Fruit fly (Drosophila melanogaster) Kc167 (cell line): Measurements from ENCODE around the gene CecC.

Experiments used
- Myc ChIP-seq: fragments of >200 bp; optimal IDR thresholded peaks from 2 replicates; lab custom pipeline; 2017; ENCODE audit warnings: missing external identifiers
- Sin3A ChIP-seq: fragments of >200 bp; optimal IDR thresholded peaks from 2 replicates; lab custom pipeline; 2018; ENCODE audit warnings: missing external identifiers
- h ChIP-seq: fragments of >200 bp; optimal IDR thresholded peaks from 3 replicates; lab custom pipeline; 2018; ENCODE audit warnings: missing external identifiers
- insv ChIP-seq: fragments of >200 bp; optimal IDR thresholded peaks from 3 replicates; lab custom pipeline; 2018; ENCODE audit warnings: missing external identifiers
- psq ChIP-seq: fragments of >200 bp; optimal IDR thresholded peaks from 2 replicates; lab custom pipeline; 2017; ENCODE audit warnings: missing external identifiers
- ttk ChIP-seq: sonication (Bioruptor generic); optimal IDR thresholded peaks from 2 replicates; lab custom pipeline; 2017; ENCODE audit warnings: missing external identifiers

The CecC gene

dm6 chr3R:30245739-30246589 lies 29.7 kb downstream of the CecC start:
- TF ChIP-seq h (lab: Kevin White, UChicago), result no peak
- TF ChIP-seq Myc (lab: Kevin White, UChicago), result no peak
- TF ChIP-seq psq, result no peak
- no peak for TF ChIP-seq Sin3A (lab: Kevin White, UChicago)
- TF ChIP-seq ttk (lab: Kevin White, UChicago), result no peak
- no peak for TF ChIP-seq insv (lab: Kevin White, UChicago)

- TF ChIP-seq Sin3A (lab: Kevin White, UChicago), result no peak
- no peak for TF ChIP-seq Myc (lab: Kevin White, UChicago)
- no peak for TF ChIP-seq insv (lab: Kevin White, UChicago)
- TF ChIP-seq ttk (lab: Kevin White, UChicago), result no peak
- TF ChIP-seq h (lab: Kevin White, UChicago), result no peak
- TF ChIP-seq psq, result no peak
Observed at dm6 chr3R:30246603-30247002, 30.3 kb downstream of the CecC start, which contains the start of gene CG9733. Gene CG9733 (minus strand): TSS chr3R:30246703.

dm6 chr3R:30247802-30248363 lies 31.6 kb downstream of the CecC start:
- TF ChIP-seq Myc (lab: Kevin White, UChicago), result no peak
- TF ChIP-seq ttk (lab: Kevin White, UChicago), result no peak
- no peak for TF ChIP-seq psq
- TF ChIP-seq h (lab: Kevin White, UChicago), result no peak
- TF ChIP-seq Sin3A (lab: Kevin White, UChicago), result no peak
- TF ChIP-seq insv (lab: Kevin White, UChicago), result no peak

- TF ChIP-seq Sin3A (lab: Kevin White, UChicago), result no peak
- TF ChIP-seq insv (lab: Kevin White, UChicago), result no peak
- TF ChIP-seq h (lab: Kevin White, UChicago), result no peak
- TF ChIP-seq psq, result no peak
- TF ChIP-seq Myc (lab: Kevin White, UChicago), result no peak
- TF ChIP-seq ttk (lab: Kevin White, UChicago), result no peak
Observed at dm6 chr3R:30248565-30248964, 32.3 kb downstream of the CecC start.

- TF ChIP-seq insv (lab: Kevin White, UChicago) (no peak), Myc (lab: Kevin White, UChicago) (no peak), Sin3A (lab: Kevin White, UChicago) (no peak), ttk (lab: Kevin White, UChicago) (no peak), h (lab: Kevin White, UChicago) (no peak)
Observed at dm6 chr3R:30249283-30249682, 33.0 kb downstream of the CecC start, which contains the start of gene CG34299. Gene CG34299 (plus strand): TSS chr3R:30249583.

- TF ChIP-seq ttk (lab: Kevin White, UChicago) (no peak), Sin3A (lab: Kevin White, UChicago) (no peak), h (lab: Kevin White, UChicago) (no peak), Myc (lab: Kevin White, UChicago) (no peak), psq (no peak), insv (lab: Kevin White, UChicago) (no peak)
Observed at dm6 chr3R:30250496-30250978, 34.3 kb downstream of the CecC start, which contains the start of gene CG9682. Gene CG9682 (plus strand): TSS chr3R:30250928.

- TF ChIP-seq insv (lab: Kevin White, UChicago) (no peak), h (lab: Kevin White, UChicago) (no peak), Sin3A (lab: Kevin White, UChicago) (no peak), psq (no peak), Myc (lab: Kevin White, UChicago) (no peak), ttk (lab: Kevin White, UChicago) (no peak)
Observed at dm6 chr3R:30252317-30252716, 36.0 kb downstream of the CecC start.

DNA sequence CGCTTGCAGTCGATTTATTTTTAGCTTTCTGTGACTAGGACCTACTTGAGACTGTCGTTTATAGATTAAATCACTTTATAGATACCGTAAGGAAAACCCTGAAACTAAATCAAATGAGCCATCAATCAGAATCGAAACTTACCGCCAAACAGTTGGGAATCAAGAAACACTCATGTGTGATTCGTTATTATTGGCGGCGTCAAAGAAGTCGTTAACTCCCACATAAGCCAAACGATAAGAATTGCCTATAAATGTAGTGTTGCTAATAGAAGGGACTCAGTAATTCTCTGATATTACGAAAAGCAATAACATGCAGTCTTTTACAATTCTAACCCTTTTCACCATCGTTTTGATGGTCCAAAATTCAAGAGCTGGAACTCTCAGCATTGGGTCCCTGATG lies 36.6 kb downstream of the CecC start, which contains the start of gene CG18404:
Gene CG18404, plus strand, starts transcription at position 301 of the 400 bp plus-strand sequence.
- TF ChIP-seq Sin3A (lab: Kevin White, UChicago) (no peak), Myc (lab: Kevin White, UChicago) (no peak), insv (lab: Kevin White, UChicago) (no peak), h (lab: Kevin White, UChicago) (no peak), ttk (lab: Kevin White, UChicago) (no peak), psq (no peak)

DNA sequence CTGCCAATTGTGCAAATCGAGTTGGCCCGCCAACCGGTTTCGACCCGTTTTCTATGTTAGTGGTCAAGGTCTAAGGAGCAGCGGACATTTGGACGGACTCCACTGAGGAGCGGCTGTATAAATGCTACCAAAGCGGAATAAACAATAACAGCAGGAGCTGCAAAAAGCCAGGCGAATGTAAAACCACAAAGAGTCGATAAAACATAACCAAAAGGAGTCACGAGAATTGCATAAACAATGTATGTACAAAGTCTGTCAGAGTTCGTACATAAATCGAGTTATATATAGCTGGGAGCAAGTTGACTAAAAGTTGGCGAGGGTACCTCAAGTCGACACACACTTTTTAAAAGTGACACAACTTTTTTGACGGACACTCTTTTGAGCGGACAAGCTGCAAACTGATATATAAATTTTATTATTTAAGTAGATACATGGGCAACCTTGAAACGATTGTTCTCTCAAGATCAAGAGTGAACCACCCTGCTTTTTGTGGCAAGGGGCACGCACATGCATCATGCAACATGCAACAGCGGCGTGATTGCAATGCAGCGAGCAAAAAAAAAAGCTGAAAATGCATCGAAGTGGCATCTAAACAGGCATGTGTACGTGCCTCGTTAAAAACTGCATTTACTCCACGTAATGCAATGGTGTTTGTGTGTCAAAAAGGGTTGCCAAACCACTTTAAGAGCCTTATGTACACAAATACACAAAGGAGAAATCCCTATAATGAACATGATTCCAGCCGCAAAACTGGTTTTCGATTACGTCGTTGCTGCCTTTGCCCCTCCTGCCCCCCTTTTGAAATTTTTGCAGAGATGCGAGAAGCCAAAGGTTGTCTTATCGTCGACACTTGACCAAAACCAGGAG lies 39.2 kb downstream of the CecC start:
- TF ChIP-seq Myc (lab: Kevin White, UChicago) (no peak), psq (no peak)

DNA sequence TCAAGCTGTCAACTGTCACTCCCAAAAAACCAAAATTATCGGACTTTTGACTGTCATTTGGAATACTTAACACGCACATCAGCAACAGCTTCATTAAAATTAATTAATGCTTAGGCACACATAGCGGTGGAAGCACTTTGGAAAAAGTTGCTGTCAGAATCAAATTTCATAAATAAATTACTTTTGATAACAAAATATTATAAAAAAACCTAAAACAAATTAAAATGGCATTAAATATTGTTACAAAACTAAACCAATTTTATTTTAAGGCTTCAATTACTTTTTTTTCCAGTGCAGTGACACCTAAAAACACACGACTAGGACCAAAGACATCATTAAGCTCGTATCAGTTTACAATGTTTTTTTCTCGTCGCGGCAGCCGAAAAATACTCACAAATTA lies 39.9 kb downstream of the CecC start:
- TF ChIP-seq ttk (lab: Kevin White, UChicago), result no peak

- TF ChIP-seq Myc (lab: Kevin White, UChicago), result no peak
- no peak for TF ChIP-seq ttk (lab: Kevin White, UChicago)
- no peak for TF ChIP-seq h (lab: Kevin White, UChicago)
- TF ChIP-seq psq, result no peak
- TF ChIP-seq Sin3A (lab: Kevin White, UChicago), result no peak
- no peak for TF ChIP-seq insv (lab: Kevin White, UChicago)
Observed at dm6 chr3R:30257588-30257987, 41.3 kb downstream of the CecC start.
